Worm (Caenorhabditis elegans): ENCODE data around the gene lgc-58.
A peak's percentile ranks its signal among the peaks of the same experiment; 100 is the strongest.

lgc-58 gene

ce11 chrX:6128773-6129172, 53.5 kb downstream of the lgc-58 start:
- TF ChIP-seq aptf-3 (GFP tag; IDR thresholded peaks at IDR 0.05) (no peak), die-1 (tag; optimal IDR thresholded peaks at IDR 0.05) (no peak), nhr-179 (tag; optimal IDR thresholded peaks at IDR 0.05) (no peak), T07F8.4 (tag; optimal IDR thresholded peaks at IDR 0.05) (no peak), nhr-80 (tag; optimal IDR thresholded peaks at IDR 0.05) (no peak), atf-7 (tag; optimal IDR thresholded peaks at IDR 0.05) (no peak), egl-44 (GFP tag; IDR thresholded peaks at IDR 0.05) (no peak), sea-2 (GFP tag; IDR thresholded peaks at IDR 0.05) (no peak), pbrm-1 (GFP tag; IDR thresholded peaks at IDR 0.05) (no peak), ceh-100 (GFP tag; IDR thresholded peaks at IDR 0.05) (no peak), T26A5.8 (tag; optimal IDR thresholded peaks at IDR 0.05) (no peak), cebp-2 (GFP tag; IDR thresholded peaks at IDR 0.05) (no peak), F10E7.11 (tag; optimal IDR thresholded peaks at IDR 0.05) (no peak), snpc-3.4 (tag; optimal IDR thresholded peaks at IDR 0.05) (no peak), ama-1 (optimal IDR thresholded peaks at IDR 0.05) (no peak), ama-1 (GFP tag; optimal IDR thresholded peaks at IDR 0.05) (no peak)

- TF ChIP-seq let-607 (tag; optimal IDR thresholded peaks at IDR 0.05) (peak in 1 of 2 experiments; percentile 12), dox-1 (GFP tag; IDR thresholded peaks at IDR 0.05) (peak; percentile 41; the same call in 1 of the 2 replicates), T07F8.4 (tag; optimal IDR thresholded peaks at IDR 0.05) (no peak), nfya-1 (tag; optimal IDR thresholded peaks at IDR 0.05; ENCODE audit: borderline replicate concordance, insufficient read depth) (no peak), atf-7 (tag; optimal IDR thresholded peaks at IDR 0.05) (peak; percentile 51), lin-40 (tag; optimal IDR thresholded peaks at IDR 0.05) (peak; percentile 2), B0336.3 (GFP tag; IDR thresholded peaks at IDR 0.05) (peak; percentile 47; the same call in 1 of the 2 replicates), nhr-80 (tag; optimal IDR thresholded peaks at IDR 0.05) (peak; percentile 88), F57C9.4 (tag; optimal IDR thresholded peaks at IDR 0.05) (no peak)
These were observed 54.0 kb downstream of the lgc-58 start for ce11 chrX:6129277-6129676.

Measured in whole organism, young adult.